Worm (Caenorhabditis elegans) whole organism, L2 larva: Measurements from ENCODE around the gene cyp-33C6.

Experiments used
- Y55F3AM.14 ChIP-seq: fragments of 200-800 bp; sonication (Bioruptor generic); optimal IDR thresholded peaks from 2 replicates; lab custom pipeline; 2018; ENCODE audit warnings: mild to moderate bottlenecking, missing genetic modification characterization, missing compliant biosample characterization
- alr-1 ChIP-seq: fragments of 150-350 bp; optimal IDR thresholded peaks from 2 replicates; lab custom pipeline; 2014; ENCODE audit warnings: missing biosample characterization, missing genetic modification characterization
- aly-2 ChIP-seq: fragments of 150-350 bp; optimal IDR thresholded peaks from 2 replicates; lab custom pipeline; 2014; ENCODE audit warnings: missing biosample characterization, missing genetic modification characterization
- fos-1 ChIP-seq: fragments of 150-350 bp; optimal IDR thresholded peaks from 2 replicates; lab custom pipeline; 2014; ENCODE audit warnings: missing biosample characterization, missing genetic modification characterization
- nhr-10 ChIP-seq: sonication (generic microtip); optimal IDR thresholded peaks from 2 replicates; lab custom pipeline; 2017; ENCODE audit warnings: missing biosample characterization, missing genetic modification characterization
- nhr-11 ChIP-seq: fragments of 150-350 bp; optimal IDR thresholded peaks from 2 replicates; lab custom pipeline; 2014; ENCODE audit warnings: missing biosample characterization, missing genetic modification characterization
- nhr-12 ChIP-seq: fragments of 150-350 bp; optimal IDR thresholded peaks from 2 replicates; lab custom pipeline; 2014; ENCODE audit warnings: missing biosample characterization, missing genetic modification characterization
- nhr-21 ChIP-seq: fragments of 150-350 bp; optimal IDR thresholded peaks from 2 replicates; lab custom pipeline; 2014; ENCODE audit warnings: missing biosample characterization, missing genetic modification characterization

ce11 chrV:2204080-2204479 lies 45.1 kb downstream of the cyp-33C6 start, which contains the start of gene cyp-33C12:
- TF ChIP-seq Y55F3AM.14 (GFP tag; lab: Kevin White, UChicago): no peak
- TF ChIP-seq fos-1 (tag; lab: Kevin White, UChicago): no peak
- TF ChIP-seq nhr-21: no peak
- no peak for TF ChIP-seq nhr-12 (tag; lab: Kevin White, UChicago)
- no peak for TF ChIP-seq alr-1 (tag; lab: Kevin White, UChicago)
- TF ChIP-seq nhr-10: no peak
- no peak for TF ChIP-seq aly-2
- no peak for TF ChIP-seq nhr-11
